Fruit fly (Drosophila melanogaster): ENCODE measurements around the gene Orct.

The Orct gene

dm6 chr3R:24230423-24231205 is 45.4 kb upstream of the Orct start, which contains the start of gene mask (continued):
- TF ChIP-seq Bgb (GFP tag; IDR thresholded peaks at IDR 0.05; ENCODE audit: partially characterized antibody) (0 out of 2 replicates have a peak, but pooled peaks have one; percentile 4), CG5180 (GFP tag; optimal IDR thresholded peaks at IDR 0.05) (no peak), CG5245 (GFP tag; optimal IDR thresholded peaks at IDR 0.05) (peak; percentile 59), nerfin-2 (GFP tag; IDR thresholded peaks at IDR 0.05; ENCODE audit: partially characterized antibody) (no peak), sna (GFP tag; IDR thresholded peaks at IDR 0.05; ENCODE audit: partially characterized antibody) (no peak), otp (GFP tag; IDR thresholded peaks at IDR 0.05) (peak; percentile 91), sug (tag; optimal IDR thresholded peaks at IDR 0.05) (peak; percentile 82), CG7372 (GFP tag; IDR thresholded peaks at IDR 0.05) (peak; percentile 70), CG12659 (GFP tag; optimal IDR thresholded peaks at IDR 0.05) (peak; percentile 89), usp (GFP tag; optimal IDR thresholded peaks at IDR 0.05) (no peak), tup (GFP tag; optimal IDR thresholded peaks at IDR 0.05) (peak; percentile 31), ind (GFP tag; optimal IDR thresholded peaks at IDR 0.05) (peak; percentile 65), CG17802 (tag; optimal IDR thresholded peaks at IDR 0.05) (peak; percentile 53), B-H1 (GFP tag; IDR thresholded peaks at IDR 0.05) (peak; percentile 20; the same call in 2 of the 3 replicates), CG11085 (GFP tag; IDR thresholded peaks at IDR 0.05) (peak; percentile 86), Chrac-16 (GFP tag; optimal IDR thresholded peaks at IDR 0.05) (peak; percentile 27), bbx (GFP tag; IDR thresholded peaks at IDR 0.05; ENCODE audit: partially characterized antibody) (peak; percentile 18), CG12299 (tag; optimal IDR thresholded peaks at IDR 0.05) (peak; percentile 54), lab (GFP tag; optimal IDR thresholded peaks at IDR 0.05) (peak; percentile 87), CG10654 (GFP tag; optimal IDR thresholded peaks at IDR 0.05) (peak; percentile 75), CG12391 (tag; optimal IDR thresholded peaks at IDR 0.05) (peak; percentile 74), kni (GFP tag; optimal IDR thresholded peaks at IDR 0.05) (peak; percentile 70), al (GFP tag; IDR thresholded peaks at IDR 0.05) (peak; percentile 70), Atf-2 (GFP tag; optimal IDR thresholded peaks at IDR 0.05) (peak; percentile 61), Pdp1 (GFP tag; optimal IDR thresholded peaks at IDR 0.05) (peak; percentile 65 to 83), sima (GFP tag; optimal IDR thresholded peaks at IDR 0.05) (peak; percentile 69), CG7987 (GFP tag; optimal IDR thresholded peaks at IDR 0.05) (peak; percentile 93), sr (GFP tag; IDR thresholded peaks at IDR 0.05) (peak; percentile 83), Lim3 (GFP tag; IDR thresholded peaks at IDR 0.05) (no peak), CG1603 (tag; optimal IDR thresholded peaks at IDR 0.05) (peak; percentile 62), NK7.1 (GFP tag; optimal IDR thresholded peaks at IDR 0.05) (peak; percentile 74), Doc3 (GFP tag; IDR thresholded peaks at IDR 0.05; ENCODE audit: partially characterized antibody) (no peak), bigmax (GFP tag; optimal IDR thresholded peaks at IDR 0.05) (peak; percentile 12), h (optimal IDR thresholded peaks at IDR 0.05) (no peak), shn (GFP tag; optimal IDR thresholded peaks at IDR 0.05) (peak; percentile 81), CG15011 (GFP tag; optimal IDR thresholded peaks at IDR 0.05) (peak; percentile 70), CG42726 (GFP tag; IDR thresholded peaks at IDR 0.05; ENCODE audit: partially characterized antibody) (peak; percentile 33; the same call in 1 of the 2 replicates), Vsx1 (GFP tag; optimal IDR thresholded peaks at IDR 0.05) (peak; percentile 78), salm (tag; optimal IDR thresholded peaks at IDR 0.05) (no peak), slp2 (GFP tag; optimal IDR thresholded peaks at IDR 0.05) (peak; percentile 81), CG1529 (GFP tag; optimal IDR thresholded peaks at IDR 0.05) (peak; percentile 26), Hmx (GFP tag; optimal IDR thresholded peaks at IDR 0.05) (peak; percentile 27), bowl (GFP tag; IDR thresholded peaks at IDR 0.05) (peak; percentile 58), CoRest (tag; optimal IDR thresholded peaks at IDR 0.05) (peak; percentile 63), repo (GFP tag; optimal IDR thresholded peaks at IDR 0.05) (peak; percentile 73), Taf1 (GFP tag; IDR thresholded peaks at IDR 0.05) (peak; percentile 46; the same call in 1 of the 2 replicates), CG10274 (GFP tag; optimal IDR thresholded peaks at IDR 0.05) (peak; percentile 33), CG6272 (GFP tag; IDR thresholded peaks at IDR 0.05) (peak; percentile 66), CG1602 (GFP tag; optimal IDR thresholded peaks at IDR 0.05) (peak; percentile 42)
